Worm (Caenorhabditis elegans) whole organism, late embryonic: ENCODE measurements around the gene C09G9.3.

ENCODE experiments used
- C38D4.7 ChIP-seq: fragments of 200-800 bp; sonication (Bioruptor generic); optimal IDR thresholded peaks from 2 replicates; lab custom pipeline; 2018; ENCODE audit warnings: mild to moderate bottlenecking, missing genetic modification characterization, moderate library complexity, missing compliant biosample characterization
- dve-1 ChIP-seq: sonication (generic microtip); optimal IDR thresholded peaks from 2 replicates; lab custom pipeline; 2017; ENCODE audit warnings: antibody characterized with exemption, mild to moderate bottlenecking, missing genetic modification characterization, missing compliant biosample characterization
- pag-3 ChIP-seq: sonication (generic microtip); optimal IDR thresholded peaks from 2 replicates; lab custom pipeline; 2016; ENCODE audit warnings: missing compliant biosample characterization, missing genetic modification characterization, borderline replicate concordance
- tbx-2 ChIP-seq: sonication (generic microtip); optimal IDR thresholded peaks from 2 replicates; lab custom pipeline; 2016; ENCODE audit warnings: missing genetic modification characterization, missing compliant biosample characterization
- unc-3 ChIP-seq, 2 experiments: fragments of 200-800 bp in 1 of 2; sonication (Bioruptor generic) in 1 of 2; sonication (generic microtip) in 1 of 2; conservative IDR thresholded peaks in 1 of 2; optimal IDR thresholded peaks in 1 of 2; 2 replicates each; pipeline versions ENCODE4 v1.3.6 to Lab custom; 2016 to 2022; ENCODE audit warnings: missing compliant biosample characterization in 2 of 2, missing genetic modification characterization in 2 of 2, missing genetic modification reagents in 1 of 2

DNA sequence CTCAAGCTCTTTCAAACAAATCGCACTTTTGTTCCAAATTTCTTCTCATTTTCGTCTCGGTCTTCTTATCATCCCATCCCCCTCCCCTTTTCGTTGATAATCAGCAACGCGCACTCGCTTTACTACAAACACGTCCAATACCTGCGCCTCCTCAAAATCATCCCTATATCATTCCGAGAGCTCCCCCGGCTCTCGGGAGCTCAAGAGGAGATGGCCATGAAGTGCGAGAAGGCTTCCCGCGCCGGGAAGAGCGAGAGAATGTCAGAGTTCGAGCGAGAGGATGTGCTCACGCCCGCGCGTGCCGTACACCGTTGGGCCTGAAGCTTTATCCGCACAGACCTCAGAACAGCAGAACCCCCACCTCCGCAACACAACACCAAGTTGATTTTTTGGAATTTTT lies 22.1 kb downstream of the C09G9.3 start:
- TF ChIP-seq pag-3: no peak
- TF ChIP-seq dve-1: no peak
- TF ChIP-seq tbx-2 (tag; lab: Kevin White, UChicago): peak; percentile 24
- TF ChIP-seq C38D4.7 (GFP tag; lab: Kevin White, UChicago): no peak
- TF ChIP-seq unc-3 (GFP tag; conservative IDR thresholded peaks at IDR 0.05; lab: Robert Waterston, UW): no peak
- no peak for TF ChIP-seq unc-3 (tag; optimal IDR thresholded peaks at IDR 0.05; lab: Kevin White, UChicago)
